Fruit fly (Drosophila melanogaster) whole organism: ENCODE results near the gene Set2.
A peak's percentile ranks its signal among the peaks of the same experiment; 100 is the strongest.

ENCODE experiments used
- CG8478 ChIP-seq: fragments of >200 bp; optimal IDR thresholded peaks from 2 replicates; lab custom pipeline; 2018; ENCODE audit warnings: inconsistent platforms
- Dll ChIP-seq: fragments of >200 bp; optimal IDR thresholded peaks from 2 replicates; lab custom pipeline; 2017
- EcR ChIP-seq, 2 experiments: fragments of >200 bp; optimal IDR thresholded peaks; 2 replicates each; lab custom pipeline; 2017; ENCODE audit warnings: missing biosample characterization in 2 of 2, missing genetic modification characterization in 2 of 2, missing genetic modification reagents in 2 of 2
- pan ChIP-seq: fragments of >200 bp; optimal IDR thresholded peaks from 2 replicates; lab custom pipeline; 2017
- psq ChIP-seq: fragments of >200 bp; optimal IDR thresholded peaks from 2 replicates; lab custom pipeline; 2017
- usp ChIP-seq: fragments of >200 bp; optimal IDR thresholded peaks from 2 replicates; lab custom pipeline; 2017; ENCODE audit warnings: missing biosample characterization, missing genetic modification characterization, mixed read lengths

Gene Set2

DNA sequence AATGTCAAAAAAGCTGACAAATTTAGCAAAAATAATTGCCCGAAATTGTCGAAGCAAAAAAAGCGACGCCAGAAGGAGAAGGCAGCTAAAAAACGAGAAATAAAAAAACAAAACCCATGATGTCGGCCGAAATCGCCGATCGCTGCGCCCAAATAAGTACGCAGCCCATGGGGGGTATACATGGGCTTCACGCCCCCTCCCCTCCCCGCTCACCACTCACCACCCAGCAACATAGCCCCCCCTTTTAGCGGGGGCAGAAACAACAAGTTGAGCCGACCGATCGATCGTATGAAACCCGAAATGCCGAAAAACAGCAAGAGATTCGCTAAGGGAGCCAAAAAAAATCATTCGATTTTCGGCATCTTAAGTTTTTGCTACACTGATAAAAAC lies 17.1 kb upstream of the Set2 start:
- TF ChIP-seq EcR (GFP tag; optimal IDR thresholded peaks at IDR 0.05; lab: Kevin White, UChicago) (no peak), usp (GFP tag; lab: Kevin White, UChicago) (no peak), pan (lab: Kevin White, UChicago) (no peak), Dll (lab: Kevin White, UChicago) (no peak), psq (no peak), CG8478 (lab: Kevin White, UChicago) (no peak)

DNA sequence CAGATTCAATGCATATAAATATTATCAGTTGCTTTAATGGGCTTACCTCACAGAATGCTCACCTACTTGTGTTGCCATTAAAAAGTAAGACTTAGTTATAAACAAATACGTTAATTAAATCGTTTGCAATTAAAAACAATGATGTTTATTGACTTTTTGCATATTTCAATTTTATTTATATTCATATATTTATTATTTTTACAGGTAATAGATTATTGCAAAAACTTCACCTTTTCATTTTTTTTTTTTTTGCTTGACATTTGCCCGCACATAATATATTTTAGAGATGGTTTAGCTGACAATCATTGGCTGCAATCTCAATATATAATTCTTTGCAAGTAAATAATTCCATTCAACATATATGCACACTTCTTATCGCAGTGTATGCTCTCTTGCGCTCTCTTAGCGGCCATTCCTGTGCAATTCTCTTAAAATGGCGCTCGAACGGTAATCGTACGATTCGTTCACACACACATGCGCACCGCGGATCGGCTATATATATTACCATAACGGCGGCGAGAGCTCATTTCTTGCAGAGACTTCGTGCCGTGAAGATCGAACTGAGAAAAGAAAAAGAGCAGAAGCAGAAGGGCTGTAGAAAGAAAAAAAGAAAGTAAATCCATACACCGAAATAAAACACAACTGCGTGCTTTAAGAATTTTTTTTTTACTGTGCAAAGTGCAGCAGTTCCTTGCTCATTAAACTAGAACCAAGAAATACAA lies 16.5 kb upstream of the Set2 start, which contains the start of gene Bcat:
Gene Bcat (plus strand): TSS at position 522 of the 722 bp plus-strand sequence.
- no peak for TF ChIP-seq Dll (lab: Kevin White, UChicago)

DNA sequence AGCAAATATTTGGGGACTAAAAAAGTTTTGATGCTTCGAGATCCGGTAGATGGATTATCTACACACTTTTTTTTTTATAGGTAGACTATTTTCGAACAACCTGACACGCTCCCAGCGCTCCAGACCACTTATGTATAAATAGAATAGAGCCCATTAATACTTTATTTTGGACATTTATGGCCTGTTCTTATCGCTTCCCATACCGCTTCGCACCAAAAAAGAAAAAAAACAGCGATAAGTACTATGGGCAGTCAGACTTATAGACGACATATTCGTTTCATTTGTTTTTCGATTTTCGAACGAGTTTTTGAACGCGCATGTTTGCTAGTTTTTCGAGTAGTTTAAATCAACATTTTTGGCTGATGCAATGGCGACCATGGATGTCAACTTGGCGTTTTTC lies 15.4 kb upstream of the Set2 start:
- no peak for TF ChIP-seq CG8478 (lab: Kevin White, UChicago)
- no peak for TF ChIP-seq EcR (GFP tag; optimal IDR thresholded peaks at IDR 0.05; lab: Kevin White, UChicago)
- no peak for TF ChIP-seq pan (lab: Kevin White, UChicago)
- TF ChIP-seq usp (GFP tag; lab: Kevin White, UChicago): no peak
- no peak for TF ChIP-seq psq
- no peak for TF ChIP-seq Dll (lab: Kevin White, UChicago)

- TF ChIP-seq Dll (lab: Kevin White, UChicago): no peak
- no peak for TF ChIP-seq pan (lab: Kevin White, UChicago)
- TF ChIP-seq usp (GFP tag; lab: Kevin White, UChicago): no peak
- no peak for TF ChIP-seq psq
- no peak for TF ChIP-seq EcR (GFP tag; optimal IDR thresholded peaks at IDR 0.05; lab: Kevin White, UChicago)
- no peak for TF ChIP-seq CG8478 (lab: Kevin White, UChicago)
These were observed 11.8 kb upstream of the Set2 start for dm6 chrX:13401245-13401644.

DNA sequence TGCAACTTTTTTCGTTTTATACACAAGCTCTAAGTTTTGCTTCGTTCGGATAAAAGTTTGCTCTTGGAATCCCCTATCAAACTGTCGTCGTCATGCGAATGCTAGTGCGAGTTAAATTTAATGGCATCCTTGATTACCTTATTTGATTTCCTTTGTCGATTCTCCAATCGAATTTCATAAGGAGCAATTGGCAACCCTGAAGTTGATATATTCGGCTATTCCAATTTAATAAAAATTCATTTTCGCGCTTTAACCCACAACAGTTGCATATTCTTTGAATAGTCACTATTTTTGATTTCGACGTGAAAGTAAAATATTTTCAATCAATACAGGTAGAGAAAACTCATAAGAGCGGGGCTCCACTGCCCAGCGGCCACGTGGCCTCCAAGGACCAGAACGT lies 10.3 kb upstream of the Set2 start, which contains the start of gene CG12725:
Gene CG12725 (minus strand): TSS at position 101 of the 400 bp plus-strand sequence.
- TF ChIP-seq pan (lab: Kevin White, UChicago) (no peak), CG8478 (lab: Kevin White, UChicago) (no peak), Dll (lab: Kevin White, UChicago) (no peak), usp (GFP tag; lab: Kevin White, UChicago) (no peak), psq (no peak), EcR (GFP tag; optimal IDR thresholded peaks at IDR 0.05; lab: Kevin White, UChicago) (no peak)

DNA sequence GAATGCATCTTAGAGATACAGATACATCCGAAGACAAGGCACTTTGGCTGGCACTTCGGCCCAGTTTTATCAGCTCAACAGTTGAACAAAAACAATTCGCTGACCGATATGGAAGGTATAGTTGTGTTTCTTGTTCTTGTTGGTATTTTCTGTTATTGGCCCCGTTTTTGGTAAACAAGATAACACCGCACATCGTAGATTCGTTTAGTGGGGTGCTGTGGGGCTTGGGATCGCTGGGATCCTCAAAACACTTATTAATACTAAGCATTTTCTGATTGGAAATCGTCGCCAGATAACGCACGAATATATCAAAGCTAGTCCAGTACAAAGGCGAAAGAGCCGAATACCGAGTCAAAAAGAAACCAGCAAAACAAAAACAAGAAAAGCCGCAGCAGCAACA lies 9.5 kb upstream of the Set2 start:
- TF ChIP-seq psq (no peak), EcR (GFP tag; optimal IDR thresholded peaks at IDR 0.05; lab: Kevin White, UChicago) (no peak), pan (lab: Kevin White, UChicago) (no peak), usp (GFP tag; lab: Kevin White, UChicago) (no peak), CG8478 (lab: Kevin White, UChicago) (no peak), Dll (lab: Kevin White, UChicago) (no peak)

DNA sequence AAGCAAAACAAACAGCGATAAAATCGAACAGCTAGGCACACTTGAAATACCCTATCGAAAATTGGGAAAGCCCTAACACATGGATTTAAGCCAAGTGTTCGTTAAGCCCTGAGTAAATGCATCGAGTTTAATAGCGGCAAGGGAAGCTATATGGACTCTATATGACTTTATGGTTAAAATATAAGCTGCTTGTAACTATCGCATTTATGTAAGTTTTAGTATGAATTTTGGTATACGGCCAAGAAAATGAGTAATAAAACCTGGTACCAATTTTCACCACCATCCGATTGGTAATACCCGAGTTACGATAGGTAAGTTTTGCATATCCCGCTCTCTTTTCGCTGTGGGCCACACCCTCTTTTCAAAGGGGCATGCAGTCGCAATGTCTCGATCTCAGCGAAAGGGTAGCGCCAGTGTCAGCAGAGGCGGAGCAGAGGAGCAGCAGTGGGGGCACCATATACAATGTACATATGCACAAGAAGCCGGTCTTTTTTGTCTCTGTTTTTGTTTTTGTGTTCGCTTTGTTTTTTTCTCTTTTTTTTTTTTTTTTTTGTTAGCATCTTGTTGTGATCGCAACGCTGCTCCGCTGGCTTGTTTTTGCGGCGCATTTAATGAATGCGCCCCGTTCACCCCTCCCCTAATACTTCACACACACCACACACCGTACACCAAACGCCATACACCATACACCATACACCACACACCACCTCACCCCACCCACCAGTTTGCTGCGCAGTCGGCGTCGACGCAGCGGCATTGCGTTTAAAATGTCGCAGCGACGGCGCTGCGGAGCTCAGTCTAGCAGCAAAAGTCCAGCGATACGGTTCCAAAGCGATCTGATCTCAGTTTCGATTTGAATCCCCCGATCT lies 8.8 kb upstream of the Set2 start, which contains the start of gene GstT4:
Gene GstT4 (plus strand): TSS at position 788 of the 869 bp plus-strand sequence.
- TF ChIP-seq pan (lab: Kevin White, UChicago) (no peak), Dll (lab: Kevin White, UChicago) (no peak), psq (no peak), usp (GFP tag; lab: Kevin White, UChicago) (no peak), EcR (GFP tag; optimal IDR thresholded peaks at IDR 0.05; lab: Kevin White, UChicago) (no peak), CG8478 (lab: Kevin White, UChicago) (no peak)

- no peak for TF ChIP-seq EcR (GFP tag; optimal IDR thresholded peaks at IDR 0.05; lab: Kevin White, UChicago)
- no peak for TF ChIP-seq Dll (lab: Kevin White, UChicago)
- no peak for TF ChIP-seq CG8478 (lab: Kevin White, UChicago)
These were observed 6.7 kb upstream of the Set2 start for dm6 chrX:13406293-13406692.

DNA sequence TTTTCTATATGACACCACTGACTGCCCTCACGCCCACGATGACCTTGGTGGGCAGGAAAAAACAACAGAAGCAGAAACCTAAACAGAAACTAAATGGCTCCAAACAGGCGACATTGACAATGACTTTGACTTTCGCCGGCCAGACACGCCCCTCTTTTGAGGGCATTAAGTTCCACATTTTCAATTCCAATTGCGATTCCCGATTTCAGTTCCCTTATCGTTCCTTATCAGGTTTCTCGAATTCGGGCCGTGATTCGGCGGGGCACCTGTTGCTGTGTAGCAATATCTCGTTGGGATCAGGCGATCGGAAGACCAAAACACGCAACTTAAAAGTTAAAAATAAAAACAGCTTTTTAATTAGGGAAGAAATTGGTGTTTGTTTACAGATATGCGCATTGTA lies 5.4 kb upstream of the Set2 start:
- TF ChIP-seq usp (GFP tag; lab: Kevin White, UChicago): no peak
- no peak for TF ChIP-seq CG8478 (lab: Kevin White, UChicago)
- TF ChIP-seq Dll (lab: Kevin White, UChicago): no peak
- no peak for TF ChIP-seq psq
- TF ChIP-seq pan (lab: Kevin White, UChicago): no peak
- no peak for TF ChIP-seq EcR (GFP tag; optimal IDR thresholded peaks at IDR 0.05; lab: Kevin White, UChicago)

- no peak for TF ChIP-seq pan (lab: Kevin White, UChicago)
- TF ChIP-seq psq: no peak
- TF ChIP-seq CG8478 (lab: Kevin White, UChicago): no peak
- no peak for TF ChIP-seq EcR (GFP tag; optimal IDR thresholded peaks at IDR 0.05; lab: Kevin White, UChicago)
- TF ChIP-seq usp (GFP tag; lab: Kevin White, UChicago): no peak
- no peak for TF ChIP-seq Dll (lab: Kevin White, UChicago)
These were observed 2.2 kb upstream of the Set2 start for dm6 chrX:13410887-13411286.

DNA sequence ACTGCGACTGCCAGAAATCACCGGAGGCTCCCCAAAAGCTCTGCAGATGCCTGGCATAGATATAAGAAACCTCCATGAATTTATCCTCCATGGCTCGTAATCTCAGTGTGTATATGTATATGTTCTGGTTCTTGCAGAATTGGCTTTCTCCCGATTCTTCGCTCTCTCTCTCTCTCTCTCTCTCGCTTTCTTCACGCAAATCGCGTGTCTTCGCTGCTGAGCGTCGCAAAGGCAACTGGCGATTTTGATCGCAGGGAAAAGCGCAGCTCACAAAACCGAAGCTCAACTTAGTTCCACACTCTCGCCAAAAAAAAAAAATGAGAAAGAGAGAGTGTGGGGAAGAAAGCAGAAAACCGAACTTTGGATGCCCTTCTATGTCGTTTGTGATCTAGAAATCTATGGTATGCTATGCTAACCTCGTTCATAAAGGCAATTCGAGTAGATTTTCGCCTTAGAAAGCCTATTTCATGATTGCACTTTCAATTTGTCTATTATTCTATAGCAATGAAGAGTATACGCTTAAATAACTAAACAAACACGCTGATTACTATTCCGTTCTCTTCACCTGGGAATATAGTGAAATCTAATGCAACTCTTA lies 1.6 kb upstream of the Set2 start:
- no peak for TF ChIP-seq EcR (GFP tag; optimal IDR thresholded peaks at IDR 0.05; lab: Kevin White, UChicago)
- TF ChIP-seq CG8478 (lab: Kevin White, UChicago): no peak
- TF ChIP-seq pan (lab: Kevin White, UChicago): no peak
- TF ChIP-seq usp (GFP tag; lab: Kevin White, UChicago): no peak
- no peak for TF ChIP-seq psq
- peak; percentile 74 for TF ChIP-seq Dll (lab: Kevin White, UChicago)
